Worm (Caenorhabditis elegans) whole organism, L4/young adult: ENCODE measurements around the gene C14B9.2.

Source experiments
- W03F9.2 ChIP-seq: fragments of 150-350 bp; optimal IDR thresholded peaks from 2 replicates; lab custom pipeline; 2014; ENCODE audit warnings: missing biosample characterization, missing genetic modification characterization
- dao-5 ChIP-seq: sonication (generic microtip); optimal IDR thresholded peaks from 2 replicates; lab custom pipeline; 2016; ENCODE audit warnings: missing genotype, missing genetic modification characterization, moderate library complexity, missing compliant biosample characterization
- him-1 ChIP-seq: sonication (generic microtip); optimal IDR thresholded peaks from 2 replicates; lab custom pipeline; 2016; ENCODE audit warnings: missing genotype, missing genetic modification reagents, missing genetic modification characterization, missing compliant biosample characterization

- TF ChIP-seq W03F9.2 (tag; lab: Kevin White, UChicago) (no peak), dao-5 (tag; lab: Kevin White, UChicago) (no peak), him-1 (tag; lab: Kevin White, UChicago) (no peak)
Observed at ce11 chrIII:8142217-8142616, 8.8 kb downstream of the C14B9.2 start.
